Fruit fly (Drosophila melanogaster) whole organism, prepupa: ENCODE measurements around the gene spen.

Experiments
- Blimp-1 ChIP-seq: fragments of 200-800 bp; sonication (Bioruptor generic); optimal IDR thresholded peaks from 3 replicates; lab custom pipeline; 2017; ENCODE audit warnings: missing biosample characterization, missing genetic modification characterization, mild to moderate bottlenecking, moderate library complexity, missing genetic modification reagents
- CG10631 ChIP-seq: fragments of 200-800 bp; sonication (Bioruptor generic); optimal IDR thresholded peaks from 2 replicates; lab custom pipeline; 2016; ENCODE audit warnings: missing biosample characterization, missing genetic modification characterization
- CG11294 ChIP-seq: fragments of 200-800 bp; sonication (Bioruptor generic); IDR thresholded peaks from 2 replicates; pipeline ENCODE4 v1.3.6; 2022; ENCODE audit warnings: missing biosample characterization, missing genetic modification characterization
- CG11762 ChIP-seq: fragments of 200-800 bp; sonication (Bioruptor generic); optimal IDR thresholded peaks from 3 replicates; lab custom pipeline; 2016; ENCODE audit warnings: missing biosample characterization, missing genetic modification characterization; ENCODE audit not compliant: insufficient read depth
- CG11902 ChIP-seq: fragments of 200-800 bp; sonication (Bioruptor generic); optimal IDR thresholded peaks from 3 replicates; lab custom pipeline; 2016; ENCODE audit warnings: missing biosample characterization, missing genetic modification characterization
- CG15336 ChIP-seq: fragments of 200-800 bp; sonication (Bioruptor generic); IDR thresholded peaks from 2 replicates; pipeline ENCODE4 v1.3.6; 2022; ENCODE audit warnings: missing biosample characterization, missing genetic modification characterization
- CG1621 ChIP-seq: fragments of 200-800 bp; sonication (Bioruptor generic); optimal IDR thresholded peaks from 3 replicates; lab custom pipeline; 2018; ENCODE audit warnings: missing biosample characterization, mild to moderate bottlenecking, missing genetic modification characterization
- CG3032 ChIP-seq: fragments of 200-800 bp; optimal IDR thresholded peaks from 2 replicates; lab custom pipeline; 2019; ENCODE audit warnings: missing biosample characterization, mild to moderate bottlenecking, missing genetic modification characterization, moderate library complexity
- CG31627 ChIP-seq: fragments of 200-800 bp; sonication (Bioruptor generic); optimal IDR thresholded peaks from 3 replicates; lab custom pipeline; 2016; ENCODE audit warnings: missing biosample characterization, missing genetic modification characterization
- CG32006 ChIP-seq: fragments of 200-800 bp; sonication (Bioruptor generic); optimal IDR thresholded peaks from 3 replicates; lab custom pipeline; 2017; ENCODE audit warnings: missing biosample characterization, mild to moderate bottlenecking, missing genetic modification characterization
- CG3919 ChIP-seq: fragments of 200-800 bp; sonication (Bioruptor generic); optimal IDR thresholded peaks from 3 replicates; lab custom pipeline; 2016; ENCODE audit warnings: missing biosample characterization, missing genetic modification characterization
- CG6163 ChIP-seq: fragments of 200-800 bp; sonication (Bioruptor generic); IDR thresholded peaks from 3 replicates; pipeline ENCODE4 v1.3.6; 2022; ENCODE audit warnings: missing biosample characterization, missing genetic modification characterization
- CG6792 ChIP-seq: fragments of 200-800 bp; sonication (Bioruptor generic); optimal IDR thresholded peaks from 3 replicates; lab custom pipeline; 2016; ENCODE audit warnings: missing biosample characterization, missing genetic modification characterization
- CG6808 ChIP-seq: fragments of 200-800 bp; sonication (Bioruptor generic); optimal IDR thresholded peaks from 3 replicates; lab custom pipeline; 2017; ENCODE audit warnings: missing biosample characterization, missing genetic modification characterization, mild to moderate bottlenecking, moderate library complexity, missing genetic modification reagents
- CG6854 ChIP-seq: fragments of 200-800 bp; sonication (Bioruptor generic); optimal IDR thresholded peaks from 2 replicates; lab custom pipeline; 2017; ENCODE audit warnings: missing biosample characterization, mild to moderate bottlenecking, missing genetic modification characterization
- CG7368 ChIP-seq: fragments of 200-800 bp; sonication (Bioruptor generic); optimal IDR thresholded peaks from 3 replicates; lab custom pipeline; 2016; ENCODE audit warnings: missing biosample characterization, missing genetic modification characterization
- CG8119 ChIP-seq: fragments of 200-800 bp; sonication (Bioruptor generic); IDR thresholded peaks from 3 replicates; pipeline ENCODE4 v1.3.6; 2022; ENCODE audit warnings: missing biosample characterization, missing genetic modification characterization
- CG8319 ChIP-seq: fragments of 200-800 bp; sonication (Bioruptor generic); optimal IDR thresholded peaks from 3 replicates; lab custom pipeline; 2016; ENCODE audit warnings: missing biosample characterization, missing genetic modification characterization
- CG8632 ChIP-seq: fragments of 200-800 bp; sonication (Bioruptor generic); optimal IDR thresholded peaks from 3 replicates; lab custom pipeline; 2016; ENCODE audit warnings: missing biosample characterization, missing genetic modification characterization
- CG9139 ChIP-seq: fragments of 200-800 bp; sonication (Bioruptor generic); optimal IDR thresholded peaks from 3 replicates; lab custom pipeline; 2017; ENCODE audit warnings: missing biosample characterization, mild to moderate bottlenecking, missing genetic modification characterization
- Eip75B ChIP-seq: fragments of 200-800 bp; sonication (Bioruptor generic); optimal IDR thresholded peaks from 3 replicates; lab custom pipeline; 2016; ENCODE audit warnings: missing biosample characterization, missing genetic modification characterization
- Eip93F ChIP-seq: fragments of 200-800 bp; sonication (Bioruptor generic); optimal IDR thresholded peaks from 2 replicates; lab custom pipeline; 2016; ENCODE audit warnings: missing biosample characterization, mild to moderate bottlenecking, missing genetic modification characterization
- Ets96B ChIP-seq: fragments of 200-800 bp; optimal IDR thresholded peaks from 2 replicates; lab custom pipeline; 2019; ENCODE audit warnings: missing biosample characterization, mild to moderate bottlenecking, missing genetic modification characterization, moderate library complexity
- Gug ChIP-seq: fragments of 200-800 bp; sonication (Bioruptor generic); IDR thresholded peaks from 2 replicates; pipeline ENCODE4 v1.3.6; 2022; ENCODE audit warnings: missing biosample characterization, missing genetic modification characterization
- Hr38 ChIP-seq: sonication (Bioruptor generic); optimal IDR thresholded peaks from 2 replicates; lab custom pipeline; 2016; ENCODE audit warnings: missing biosample characterization, missing genetic modification characterization
- Hr4 ChIP-seq: fragments of 200-800 bp; sonication (Bioruptor generic); optimal IDR thresholded peaks from 3 replicates; lab custom pipeline; 2016; ENCODE audit warnings: missing biosample characterization, missing genetic modification characterization
- Lpt ChIP-seq: fragments of 200-800 bp; sonication (Bioruptor generic); optimal IDR thresholded peaks from 3 replicates; lab custom pipeline; 2016; ENCODE audit warnings: missing biosample characterization, missing genetic modification characterization
- Met ChIP-seq: fragments of 200-800 bp; sonication (Bioruptor generic); optimal IDR thresholded peaks from 3 replicates; lab custom pipeline; 2016; ENCODE audit warnings: missing biosample characterization, missing genetic modification characterization
- Smox ChIP-seq: fragments of 200-800 bp; sonication (Bioruptor generic); optimal IDR thresholded peaks from 3 replicates; lab custom pipeline; 2016; ENCODE audit warnings: missing biosample characterization, missing genetic modification characterization
- Sox102F ChIP-seq: fragments of 200-800 bp; sonication (Bioruptor generic); optimal IDR thresholded peaks from 2 replicates; lab custom pipeline; 2016; ENCODE audit warnings: missing biosample characterization, mild to moderate bottlenecking, missing genetic modification characterization
- Sox14 ChIP-seq: fragments of 200-800 bp; sonication (Bioruptor generic); optimal IDR thresholded peaks from 3 replicates; lab custom pipeline; 2016; ENCODE audit warnings: missing biosample characterization, missing genetic modification characterization
- Sox15 ChIP-seq: fragments of 200-800 bp; sonication (Bioruptor generic); optimal IDR thresholded peaks from 3 replicates; lab custom pipeline; 2016; ENCODE audit warnings: missing biosample characterization, missing genetic modification characterization
- achi ChIP-seq: fragments of 200-800 bp; sonication (Bioruptor generic); optimal IDR thresholded peaks from 3 replicates; lab custom pipeline; 2016; ENCODE audit warnings: missing biosample characterization, missing genetic modification characterization
- acj6 ChIP-seq: fragments of 200-800 bp; sonication (Bioruptor generic); optimal IDR thresholded peaks from 3 replicates; lab custom pipeline; 2016; ENCODE audit warnings: missing biosample characterization, missing genetic modification characterization
- cyc ChIP-seq: fragments of 200-800 bp; sonication (Bioruptor generic); optimal IDR thresholded peaks from 3 replicates; lab custom pipeline; 2016; ENCODE audit warnings: missing biosample characterization, missing genetic modification characterization
- dac ChIP-seq: fragments of 200-800 bp; sonication (Bioruptor generic); optimal IDR thresholded peaks from 2 replicates; lab custom pipeline; 2017; ENCODE audit warnings: missing biosample characterization, mild to moderate bottlenecking, missing genetic modification characterization
- dsx ChIP-seq: fragments of 200-800 bp; optimal IDR thresholded peaks from 3 replicates; lab custom pipeline; 2019; ENCODE audit warnings: missing biosample characterization, mild to moderate bottlenecking, missing genetic modification characterization, moderate library complexity; ENCODE audit not compliant: poor library complexity, severe bottlenecking
- eg ChIP-seq: fragments of 200-800 bp; sonication (Bioruptor generic); IDR thresholded peaks from 3 replicates; pipeline ENCODE4 v1.3.6; 2022; ENCODE audit warnings: missing biosample characterization, missing genetic modification characterization
- fd59A ChIP-seq: fragments of 200-800 bp; sonication (Bioruptor generic); optimal IDR thresholded peaks from 2 replicates; lab custom pipeline; 2017; ENCODE audit warnings: missing biosample characterization, mild to moderate bottlenecking, missing genetic modification characterization, missing genetic modification reagents
- fkh ChIP-seq: fragments of 200-800 bp; sonication (Bioruptor generic); optimal IDR thresholded peaks from 3 replicates; lab custom pipeline; 2017; ENCODE audit warnings: missing biosample characterization, mild to moderate bottlenecking, missing genetic modification characterization, moderate library complexity
- net ChIP-seq: fragments of 200-800 bp; sonication (Bioruptor generic); optimal IDR thresholded peaks from 3 replicates; lab custom pipeline; 2016; ENCODE audit warnings: missing biosample characterization, missing genetic modification characterization
- salr ChIP-seq, 2 experiments: fragments of 200-800 bp; sonication (Bioruptor generic); optimal IDR thresholded peaks; 3 replicates each; lab custom pipeline; 2016 to 2018; ENCODE audit warnings: missing biosample characterization in 2 of 2, missing genetic modification characterization in 2 of 2, mild to moderate bottlenecking in 1 of 2
- ss ChIP-seq, 2 experiments: fragments of 200-800 bp; sonication (Bioruptor generic); optimal IDR thresholded peaks; 2 replicates in 1 of 2; 3 replicates in 1 of 2; lab custom pipeline; 2017 to 2018; ENCODE audit warnings: mild to moderate bottlenecking in 2 of 2, missing biosample characterization in 2 of 2, missing genetic modification characterization in 2 of 2, moderate library complexity in 1 of 2
- topi ChIP-seq: fragments of 200-800 bp; sonication (Bioruptor generic); optimal IDR thresholded peaks from 3 replicates; lab custom pipeline; 2016; ENCODE audit warnings: missing biosample characterization, missing genetic modification characterization

Gene spen

dm6 chr2L:246656-247340 lies 88.0 kb downstream of the spen start (continued):
- TF ChIP-seq CG15336 (GFP tag; lab: Robert Waterston, UW) (peak; percentile 83), acj6 (no peak), CG8632 (GFP tag; lab: Kevin White, UChicago) (peak; percentile 20), CG8119 (peak; percentile 89), CG6163 (GFP tag; lab: Robert Waterston, UW) (peak; percentile 96), achi (peak; percentile 39), CG6792 (GFP tag; lab: Kevin White, UChicago) (peak; percentile 40), CG9139 (GFP tag; lab: Kevin White, UChicago) (peak; percentile 88), Eip75B (GFP tag; lab: Kevin White, UChicago) (peak; percentile 61), CG6854 (GFP tag; lab: Kevin White, UChicago) (peak; percentile 81), Sox15 (GFP tag; lab: Kevin White, UChicago) (no peak), CG31627 (GFP tag; lab: Kevin White, UChicago) (no peak), CG7368 (GFP tag; lab: Kevin White, UChicago) (peak; percentile 36), fd59A (GFP tag; lab: Kevin White, UChicago) (no peak), Hr38 (GFP tag; lab: Kevin White, UChicago) (peak; percentile 33), salr (GFP tag; optimal IDR thresholded peaks at IDR 0.05; lab: Kevin White, UChicago) (peak; percentile 41 to 50), CG3032 (tag; lab: Kevin White, UChicago) (peak; percentile 14), Met (GFP tag; lab: Kevin White, UChicago) (no peak), CG10631 (GFP tag; lab: Kevin White, UChicago) (no peak), CG11762 (GFP tag; lab: Kevin White, UChicago) (peak; percentile 39), Eip93F (no peak), Ets96B (tag; lab: Kevin White, UChicago) (peak; percentile 20)

DNA sequence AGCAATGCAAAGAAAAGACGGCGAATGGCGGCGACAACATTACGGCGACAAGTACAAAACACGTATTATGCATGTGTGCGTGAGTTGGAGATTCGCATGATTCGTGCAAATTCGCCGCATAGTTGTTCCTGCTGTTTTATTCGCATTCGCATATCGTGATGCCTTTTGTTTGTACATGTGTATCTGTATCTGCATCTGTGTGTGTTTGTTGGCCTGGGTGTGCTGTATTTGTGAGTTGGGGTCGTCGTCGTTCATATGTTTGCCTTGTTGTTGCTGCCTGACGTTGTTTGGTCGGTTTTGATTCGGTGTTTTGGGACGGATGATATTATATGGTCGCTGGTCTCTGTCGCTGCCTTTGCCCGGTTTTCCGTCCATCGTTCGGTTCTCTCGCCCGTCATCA lies 88.6 kb downstream of the spen start:
- TF ChIP-seq Lpt (GFP tag; lab: Kevin White, UChicago) (no peak), CG6808 (GFP tag; lab: Kevin White, UChicago) (no peak), CG3919 (GFP tag; lab: Kevin White, UChicago) (no peak), CG8319 (GFP tag; lab: Kevin White, UChicago) (no peak), topi (GFP tag; lab: Kevin White, UChicago) (no peak), ss (GFP tag; optimal IDR thresholded peaks at IDR 0.05; lab: Kevin White, UChicago) (peak in 1 of 2 experiments; percentile 43)

- TF ChIP-seq dac: peak; percentile 63
- peak; percentile 85 for TF ChIP-seq CG32006
- TF ChIP-seq Sox15 (GFP tag; lab: Kevin White, UChicago): peak; percentile 46
- TF ChIP-seq fkh (GFP tag; lab: Kevin White, UChicago): no peak
- TF ChIP-seq eg (GFP tag; lab: Robert Waterston, UW): peak; percentile 72
- TF ChIP-seq Smox: peak; percentile 74
- peak; percentile 77 for TF ChIP-seq Met (GFP tag; lab: Kevin White, UChicago)
- TF ChIP-seq Sox102F (GFP tag; lab: Kevin White, UChicago): peak; percentile 67
- TF ChIP-seq CG10631 (GFP tag; lab: Kevin White, UChicago): peak; percentile 76
- TF ChIP-seq Lpt (GFP tag; lab: Kevin White, UChicago): peak; percentile 5
- no peak for TF ChIP-seq Eip75B (GFP tag; lab: Kevin White, UChicago)
- peak; percentile 57 for TF ChIP-seq Eip93F
- peak; percentile 58 for TF ChIP-seq CG11762 (GFP tag; lab: Kevin White, UChicago)
- TF ChIP-seq net (GFP tag; lab: Kevin White, UChicago): peak; percentile 61
- TF ChIP-seq dsx (GFP tag; lab: Kevin White, UChicago): no peak
- peak; percentile 39; the same call in 1 of the 2 replicates for TF ChIP-seq Gug (GFP tag; lab: Robert Waterston, UW)
- no peak for TF ChIP-seq CG1621
- peak; percentile 67 for TF ChIP-seq CG3919 (GFP tag; lab: Kevin White, UChicago)
- peak; percentile 66 for TF ChIP-seq Hr4 (GFP tag; lab: Kevin White, UChicago)
- peak; percentile 53 for TF ChIP-seq Sox14 (GFP tag; lab: Kevin White, UChicago)
- TF ChIP-seq Blimp-1: peak; percentile 49
- peak; percentile 54 for TF ChIP-seq cyc
- TF ChIP-seq CG6854 (GFP tag; lab: Kevin White, UChicago): peak; percentile 52
- no peak for TF ChIP-seq Hr38 (GFP tag; lab: Kevin White, UChicago)
- TF ChIP-seq CG11902 (GFP tag; lab: Kevin White, UChicago): peak; percentile 52
- TF ChIP-seq CG11294 (GFP tag; lab: Robert Waterston, UW): peak; percentile 50
- TF ChIP-seq ss (GFP tag; optimal IDR thresholded peaks at IDR 0.05; lab: Kevin White, UChicago): peak in 1 of 2 experiments; percentile 41
Observed at dm6 chr2L:247845-248473, 89.1 kb downstream of the spen start.
